Fruit fly (Drosophila melanogaster): ENCODE data around the gene CG14722.

The CG14722 gene

DNA sequence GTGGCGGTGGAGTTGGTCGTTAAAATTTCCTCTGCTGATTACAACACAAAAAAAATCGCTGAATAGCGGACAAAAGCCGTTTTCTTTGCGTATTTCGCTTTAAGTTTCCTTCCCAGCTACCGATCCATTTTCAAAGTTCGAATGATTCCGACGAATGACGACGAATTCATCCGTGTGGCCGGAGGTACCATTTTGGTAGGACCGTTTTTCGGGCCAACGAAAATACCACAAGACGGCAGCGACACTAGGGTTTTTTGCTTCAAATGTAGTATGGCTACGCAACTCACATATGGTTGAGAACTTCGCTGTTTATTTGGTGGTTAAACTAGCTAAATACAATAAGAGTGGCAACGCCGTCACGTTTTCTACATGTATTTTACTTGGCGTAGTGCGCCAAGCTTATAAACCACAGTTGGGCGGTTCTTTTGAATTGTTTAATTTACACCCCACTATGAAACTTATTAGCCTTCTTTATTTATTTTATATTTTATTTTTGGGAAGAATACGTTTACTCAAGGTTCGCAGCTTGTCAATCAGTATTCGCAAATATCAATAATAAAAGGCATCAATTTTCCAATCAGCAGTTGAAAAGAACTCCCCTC, 22.7 kb downstream of the CG14722 start, which contains the start of gene Lk6 (continued):
- peak in 1 of 3 experiments; percentile 91 for TF ChIP-seq Stat92E (GFP tag; optimal IDR thresholded peaks at IDR 0.05)
- no peak; the same call in 1 of the 2 replicates for TF ChIP-seq onecut (GFP tag; IDR thresholded peaks at IDR 0.05)
- TF ChIP-seq CG14710 (tag; optimal IDR thresholded peaks at IDR 0.05), result peak; percentile 90
- TF ChIP-seq klu (GFP tag; IDR thresholded peaks at IDR 0.05), result no peak
- TF ChIP-seq run (tag; optimal IDR thresholded peaks at IDR 0.05), result peak; percentile 82
- TF ChIP-seq CG10543 (GFP tag; optimal IDR thresholded peaks at IDR 0.05), result peak; percentile 82
- TF ChIP-seq Sry-δ (GFP tag; optimal IDR thresholded peaks at IDR 0.05), result peak; percentile 67
- TF ChIP-seq mam (GFP tag; optimal IDR thresholded peaks at IDR 0.05), result no peak
- no peak for TF ChIP-seq CG17802 (tag; optimal IDR thresholded peaks at IDR 0.05)
- TF ChIP-seq tll (GFP tag; optimal IDR thresholded peaks at IDR 0.05), result no peak
- peak; percentile 71 for TF ChIP-seq CG2712 (tag; optimal IDR thresholded peaks at IDR 0.05)
- peak; percentile 15 for TF ChIP-seq CG10979 (tag; optimal IDR thresholded peaks at IDR 0.05)
- TF ChIP-seq CG13775 (GFP tag; optimal IDR thresholded peaks at IDR 0.05), result peak; percentile 1
- TF ChIP-seq Neu2 (GFP tag; optimal IDR thresholded peaks at IDR 0.05; ENCODE audit: borderline replicate concordance), result no peak
- peak; percentile 91 for TF ChIP-seq Jarid2 (GFP tag; optimal IDR thresholded peaks at IDR 0.05)
- no peak for TF ChIP-seq CG8765 (GFP tag; IDR thresholded peaks at IDR 0.05)
- TF ChIP-seq Atf-2 (GFP tag; optimal IDR thresholded peaks at IDR 0.05), result peak; percentile 37
- TF ChIP-seq CG33213 (GFP tag; optimal IDR thresholded peaks at IDR 0.05), result peak; percentile 93
- TF ChIP-seq CG1647 (GFP tag; optimal IDR thresholded peaks at IDR 0.05), result peak; percentile 5
- peak; percentile 44 for TF ChIP-seq CG9609 (GFP tag; optimal IDR thresholded peaks at IDR 0.05)
- TF ChIP-seq Nf-YA (GFP tag; IDR thresholded peaks at IDR 0.05), result no peak
- TF ChIP-seq ewg (GFP tag; optimal IDR thresholded peaks at IDR 0.05), result no peak
- no peak for TF ChIP-seq croc (GFP tag; conservative IDR thresholded peaks at IDR 0.05)
- TF ChIP-seq CG17361 (GFP tag; IDR thresholded peaks at IDR 0.05), result no peak
- TF ChIP-seq CG11093 (GFP tag; IDR thresholded peaks at IDR 0.05), result no peak
- TF ChIP-seq Tbp (GFP tag; optimal IDR thresholded peaks at IDR 0.05), result no peak
- no peak for TF ChIP-seq Opbp (GFP tag; IDR thresholded peaks at IDR 0.05; ENCODE audit: partially characterized antibody)
- peak; percentile 23 for TF ChIP-seq NC2β (GFP tag; optimal IDR thresholded peaks at IDR 0.05)
- no peak for TF ChIP-seq CG8089 (GFP tag; optimal IDR thresholded peaks at IDR 0.05)
- peak; percentile 92 for TF ChIP-seq trem (tag; optimal IDR thresholded peaks at IDR 0.05)
- peak; percentile 61 for TF ChIP-seq BEAF-32 (GFP tag; optimal IDR thresholded peaks at IDR 0.05)
- TF ChIP-seq CG9727 (GFP tag; optimal IDR thresholded peaks at IDR 0.05), result peak; percentile 70
- no peak for TF ChIP-seq Dbx (GFP tag; IDR thresholded peaks at IDR 0.05)
- peak; percentile 90 for TF ChIP-seq nom (GFP tag; optimal IDR thresholded peaks at IDR 0.05)
- TF ChIP-seq CG7987 (GFP tag; optimal IDR thresholded peaks at IDR 0.05), result peak; percentile 81
- TF ChIP-seq trh (GFP tag; optimal IDR thresholded peaks at IDR 0.05), result no peak
- no peak for TF ChIP-seq GATAe (GFP tag; conservative IDR thresholded peaks at IDR 0.05)
- peak; percentile 42 for TF ChIP-seq Dad (GFP tag; optimal IDR thresholded peaks at IDR 0.05)
- TF ChIP-seq CG15601 (tag; optimal IDR thresholded peaks at IDR 0.05), result peak; percentile 86
- TF ChIP-seq CG13424 (tag; optimal IDR thresholded peaks at IDR 0.05), result peak; percentile 49
- TF ChIP-seq unc-4 (GFP tag; IDR thresholded peaks at IDR 0.05; ENCODE audit: partially characterized antibody), result no peak
- TF ChIP-seq schlank (tag; optimal IDR thresholded peaks at IDR 0.05), result no peak
- TF ChIP-seq Hr39 (optimal IDR thresholded peaks at IDR 0.05), result no peak
- TF ChIP-seq CG42726 (GFP tag; IDR thresholded peaks at IDR 0.05; ENCODE audit: partially characterized antibody), result no peak
- no peak for TF ChIP-seq slbo (GFP tag; IDR thresholded peaks at IDR 0.05)
- TF ChIP-seq gt (GFP tag; IDR thresholded peaks at IDR 0.05), result no peak
- TF ChIP-seq Dfd (GFP tag; optimal IDR thresholded peaks at IDR 0.05), result no peak
- TF ChIP-seq hb (GFP tag; IDR thresholded peaks at IDR 0.05; ENCODE audit: partially characterized antibody), result no peak
- peak; percentile 44 for TF ChIP-seq CG7786 (GFP tag; optimal IDR thresholded peaks at IDR 0.05)
- TF ChIP-seq CG4404 (GFP tag; IDR thresholded peaks at IDR 0.05), result no peak
